Worm (Caenorhabditis elegans): Measurements from ENCODE around the gene F14H12.8.

F14H12.8 gene

DNA sequence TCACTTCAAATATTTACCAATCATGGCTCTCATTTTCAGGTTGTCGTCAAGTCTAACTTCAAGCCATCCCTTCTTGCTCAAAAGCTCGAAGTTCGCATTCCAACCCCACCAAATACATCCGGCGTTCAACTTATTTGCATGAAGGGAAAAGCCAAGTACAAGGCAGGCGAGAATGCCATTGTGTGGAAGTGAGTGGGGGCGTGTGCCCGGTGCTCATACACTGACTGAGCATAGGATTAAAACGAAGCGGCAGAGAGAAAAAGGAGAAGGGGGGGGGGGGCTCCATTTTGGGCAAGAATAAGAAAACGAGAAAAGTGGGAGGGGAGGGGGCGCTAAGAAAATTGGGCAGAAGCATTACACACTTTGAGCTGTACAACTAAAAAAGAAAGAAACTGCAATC lies 26.9 kb upstream of the F14H12.8 start:
- TF ChIP-seq zfh-2 (GFP tag; conservative IDR thresholded peaks at IDR 0.05), result peak; percentile 33; the same call in 1 of the 2 replicates
- no peak for TF ChIP-seq nhr-27 (tag; optimal IDR thresholded peaks at IDR 0.05)
- no peak for TF ChIP-seq lin-35 (GFP tag; optimal IDR thresholded peaks at IDR 0.05)
- TF ChIP-seq K11D2.4 (GFP tag; IDR thresholded peaks at IDR 0.05), result no peak
- no peak for TF ChIP-seq ccch-3 (GFP tag; optimal IDR thresholded peaks at IDR 0.05)
- TF ChIP-seq madf-8 (GFP tag; conservative IDR thresholded peaks at IDR 0.05), result no peak
- no peak for TF ChIP-seq nhr-90 (tag; optimal IDR thresholded peaks at IDR 0.05)
- TF ChIP-seq attf-6 (GFP tag; IDR thresholded peaks at IDR 0.05), result no peak
- TF ChIP-seq pha-4 (tag; optimal IDR thresholded peaks at IDR 0.05), result no peak

DNA sequence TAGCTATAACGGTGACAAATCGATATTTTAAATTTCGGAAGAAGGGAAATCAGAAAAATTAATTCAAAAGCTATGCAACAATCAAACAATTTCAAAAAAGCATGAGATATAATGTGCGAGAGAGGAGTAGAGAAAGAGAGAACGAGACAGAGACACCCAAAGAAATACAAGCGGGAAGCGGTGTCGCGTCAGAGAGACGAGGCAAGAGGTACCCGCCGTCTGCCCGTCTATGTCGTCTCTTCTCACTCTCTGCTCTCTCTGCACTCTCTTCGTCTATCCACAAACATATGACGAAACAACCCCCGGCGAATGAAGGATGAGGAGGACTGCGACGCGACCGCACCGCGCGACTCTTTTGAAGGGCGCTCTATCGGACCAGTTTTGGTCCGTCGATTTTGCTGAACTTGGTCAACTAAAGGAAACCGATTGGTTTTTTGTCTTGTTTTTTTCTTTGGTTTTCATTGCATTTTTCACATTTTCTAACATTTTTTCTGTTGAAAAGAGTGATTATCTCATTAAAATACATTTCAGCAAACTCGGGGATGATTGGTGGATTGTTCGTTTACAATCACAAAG lies 24.1 kb upstream of the F14H12.8 start, which contains the start of gene dpy-23:
dpy-23 (plus strand) TSS at position 526 of the 576 bp plus-strand sequence.
- TF ChIP-seq ztf-6 (GFP tag; IDR thresholded peaks at IDR 0.05), result no peak
- no peak for TF ChIP-seq F55B11.4 (tag; optimal IDR thresholded peaks at IDR 0.05; ENCODE audit: borderline replicate concordance, insufficient read depth)
- TF ChIP-seq nhr-90 (tag; optimal IDR thresholded peaks at IDR 0.05), result peak; percentile 2
- peak; percentile 87 for TF ChIP-seq nfyb-1 (GFP tag; IDR thresholded peaks at IDR 0.05)
- TF ChIP-seq mel-28 (tag; optimal IDR thresholded peaks at IDR 0.05; ENCODE audit: borderline replicate concordance), result no peak
- no peak for TF ChIP-seq Y79H2A.3 (GFP tag; conservative IDR thresholded peaks at IDR 0.05)
- TF ChIP-seq snpc-4 (GFP tag; optimal IDR thresholded peaks at IDR 0.05), result peak; percentile 42
- peak; percentile 2 to 55 (median 53) for TF ChIP-seq snpc-4 (tag; optimal IDR thresholded peaks at IDR 0.05)
- peak; percentile 38 for TF ChIP-seq tlf-1 (GFP tag; optimal IDR thresholded peaks at IDR 0.05)
- no peak for TF ChIP-seq unc-130 (GFP tag; optimal IDR thresholded peaks at IDR 0.05)
- TF ChIP-seq tbx-9 (tag; optimal IDR thresholded peaks at IDR 0.05; ENCODE audit: borderline replicate concordance), result no peak
- no peak for TF ChIP-seq egl-44 (GFP tag; IDR thresholded peaks at IDR 0.05)
- TF ChIP-seq K11D2.4 (GFP tag; IDR thresholded peaks at IDR 0.05), result peak; percentile 82
- TF ChIP-seq lin-40 (tag; optimal IDR thresholded peaks at IDR 0.05), result peak; percentile 89
- TF ChIP-seq ceh-27 (GFP tag; optimal IDR thresholded peaks at IDR 0.05), result peak; percentile 95
- peak; percentile 87 for TF ChIP-seq pbrm-1 (GFP tag; IDR thresholded peaks at IDR 0.05)
- TF ChIP-seq let-526 (GFP tag; IDR thresholded peaks at IDR 0.05), result peak; percentile 54; the same call in 1 of the 2 replicates
- TF ChIP-seq Y95B8A.8 (GFP tag; IDR thresholded peaks at IDR 0.05), result 0 out of 2 replicates have a peak, but pooled peaks have one; percentile 19
- TF ChIP-seq madf-8 (GFP tag; conservative IDR thresholded peaks at IDR 0.05), result no peak
- peak; percentile 76; the same call in 1 of the 2 replicates for TF ChIP-seq lin-26 (GFP tag; IDR thresholded peaks at IDR 0.05)
- peak; percentile 19 for TF ChIP-seq ztf-18 (tag; optimal IDR thresholded peaks at IDR 0.05)
- TF ChIP-seq F57C9.4 (tag; optimal IDR thresholded peaks at IDR 0.05), result no peak
- TF ChIP-seq ceh-79 (tag; optimal IDR thresholded peaks at IDR 0.05), result no peak
- peak; percentile 87 for TF ChIP-seq dox-1 (GFP tag; IDR thresholded peaks at IDR 0.05)
- peak; percentile 84 for TF ChIP-seq cebp-1 (GFP tag; IDR thresholded peaks at IDR 0.05)
- peak; percentile 96 for TF ChIP-seq cebp-1 (tag; optimal IDR thresholded peaks at IDR 0.05)
- no peak for TF ChIP-seq repo-1 (tag; optimal IDR thresholded peaks at IDR 0.05)
- TF ChIP-seq hmg-1.2 (GFP tag; IDR thresholded peaks at IDR 0.05), result peak; percentile 98
- peak; percentile 93 for TF ChIP-seq K12H6.12 (tag; optimal IDR thresholded peaks at IDR 0.05)
- TF ChIP-seq C06A6.2 (GFP tag; conservative IDR thresholded peaks at IDR 0.05), result peak; percentile 77
- TF ChIP-seq attf-5 (GFP tag; optimal IDR thresholded peaks at IDR 0.05), result peak; percentile 93
- TF ChIP-seq efl-1 (GFP tag; optimal IDR thresholded peaks at IDR 0.05), result no peak
- TF ChIP-seq athp-1 (tag; optimal IDR thresholded peaks at IDR 0.05), result peak; percentile 23
- TF ChIP-seq hlh-12 (tag; optimal IDR thresholded peaks at IDR 0.05), result no peak
- TF ChIP-seq mxl-1 (tag; optimal IDR thresholded peaks at IDR 0.05), result no peak
- TF ChIP-seq sdz-38 (tag; optimal IDR thresholded peaks at IDR 0.05), result no peak
- TF ChIP-seq C17E4.6 (GFP tag; IDR thresholded peaks at IDR 0.05), result no peak
- TF ChIP-seq fkh-3 (tag; optimal IDR thresholded peaks at IDR 0.05), result no peak
- no peak for TF ChIP-seq lsl-1 (GFP tag; optimal IDR thresholded peaks at IDR 0.05)
- TF ChIP-seq lir-1 (GFP tag; conservative IDR thresholded peaks at IDR 0.05), result peak; percentile 71; the same call in 1 of the 2 replicates
- peak; percentile 80; the same call in 1 of the 2 replicates for TF ChIP-seq bed-2 (GFP tag; IDR thresholded peaks at IDR 0.05)

Measured in whole organism, young adult.